Worm (Caenorhabditis elegans) whole organism, mixed stage, embryonic: ENCODE measurements around the gene K10D11.6.

Experiments used
- nhr-2 ChIP-seq: fragments of 150-350 bp; optimal IDR thresholded peaks from 2 replicates; lab custom pipeline; 2014; ENCODE audit warnings: missing biosample characterization, missing genetic modification characterization
- pha-4 ChIP-seq: fragments of 150-350 bp; optimal IDR thresholded peaks from 2 replicates; lab custom pipeline; 2018; ENCODE audit warnings: missing biosample characterization, missing genetic modification reagents, missing genetic modification characterization
- unc-39 ChIP-seq: fragments of 150-350 bp; optimal IDR thresholded peaks from 2 replicates; lab custom pipeline; 2014; ENCODE audit warnings: missing biosample characterization, missing genetic modification characterization
- unc-62 ChIP-seq: fragments of 150-350 bp; optimal IDR thresholded peaks from 2 replicates; lab custom pipeline; 2014; ENCODE audit warnings: missing biosample characterization, missing genetic modification reagents, missing genetic modification characterization

ce11 chrIV:12946488-12946887, 42.8 kb downstream of the K10D11.6 start, which contains the start of gene F55G11.1:
- TF ChIP-seq pha-4 (tag; lab: Kevin White, UChicago) (no peak), nhr-2 (tag; lab: Kevin White, UChicago) (no peak), unc-39 (tag; lab: Kevin White, UChicago) (no peak), unc-62 (GFP tag; lab: Kevin White, UChicago) (no peak)
